Fruit fly (Drosophila melanogaster) Kc167 (cell line): ENCODE results near the gene Mccc1.

Experiments
- Myc ChIP-seq: fragments of >200 bp; optimal IDR thresholded peaks from 2 replicates; lab custom pipeline; 2017; ENCODE audit warnings: missing external identifiers
- Sin3A ChIP-seq: fragments of >200 bp; optimal IDR thresholded peaks from 2 replicates; lab custom pipeline; 2018; ENCODE audit warnings: missing external identifiers
- h ChIP-seq: fragments of >200 bp; optimal IDR thresholded peaks from 3 replicates; lab custom pipeline; 2018; ENCODE audit warnings: missing external identifiers
- insv ChIP-seq: fragments of >200 bp; optimal IDR thresholded peaks from 3 replicates; lab custom pipeline; 2018; ENCODE audit warnings: missing external identifiers
- ttk ChIP-seq: sonication (Bioruptor generic); optimal IDR thresholded peaks from 2 replicates; lab custom pipeline; 2017; ENCODE audit warnings: missing external identifiers

DNA sequence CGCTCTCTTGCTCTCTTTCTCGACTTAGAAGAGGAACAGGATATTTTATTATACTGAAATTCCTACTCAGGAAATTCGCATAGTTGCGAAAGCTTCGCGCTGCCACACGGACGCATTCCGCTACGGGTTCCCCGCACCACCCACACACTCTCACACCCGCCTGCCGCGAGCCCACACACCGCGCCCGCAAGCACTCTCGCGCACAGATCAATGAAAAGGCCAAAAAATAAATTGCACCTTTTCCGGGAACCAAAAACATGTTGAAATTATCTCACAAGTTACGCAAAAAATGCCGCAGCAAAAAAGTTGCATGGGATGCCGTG is 19.2 kb upstream of the Mccc1 start:
- TF ChIP-seq h (lab: Kevin White, UChicago) (no peak), ttk (lab: Kevin White, UChicago) (no peak), Sin3A (lab: Kevin White, UChicago) (no peak), Myc (lab: Kevin White, UChicago) (no peak), insv (lab: Kevin White, UChicago) (no peak)
